ENCODE assay signal across 3 worm cellular contexts in genomic region chrX:1445696-1446095, ce11.
TF ChIP-seq lines count a peak whose summit lies in the region.

No protein-coding gene starts in this region.

TF ChIP-seq in whole organism, L1 larva, 84 proteins besides CTCF, POLR2A, EP300 and RAD21 (continued from another document):
- TF ChIP-seq nhr-28 (tag; optimal IDR thresholded peaks at IDR 0.05; lab: Kevin White, UChicago), result no peak
- peak; percentile 34 for TF ChIP-seq nhr-71 (tag; optimal IDR thresholded peaks at IDR 0.05; lab: Kevin White, UChicago)
- no peak for TF ChIP-seq pag-3 (tag; optimal IDR thresholded peaks at IDR 0.05; lab: Kevin White, UChicago; ENCODE audit: borderline replicate concordance, insufficient read depth)
- TF ChIP-seq rnt-1 (tag; optimal IDR thresholded peaks at IDR 0.05; lab: Kevin White, UChicago), result no peak
- no peak for TF ChIP-seq mef-2 (tag; optimal IDR thresholded peaks at IDR 0.05; lab: Kevin White, UChicago)
- peak; percentile 25 for TF ChIP-seq ztf-4 (tag; optimal IDR thresholded peaks at IDR 0.05; lab: Kevin White, UChicago)
- no peak for TF ChIP-seq grh-1 (GFP tag; IDR thresholded peaks at IDR 0.05; lab: Robert Waterston, UW)
- no peak for TF ChIP-seq ceh-90 (tag; optimal IDR thresholded peaks at IDR 0.05; lab: Kevin White, UChicago)
- TF ChIP-seq fkh-8 (tag; optimal IDR thresholded peaks at IDR 0.05; lab: Kevin White, UChicago), result no peak
- peak; percentile 26 for TF ChIP-seq ama-1 (optimal IDR thresholded peaks at IDR 0.05; lab: Kevin White, UChicago)
- TF ChIP-seq sptf-1 (tag; optimal IDR thresholded peaks at IDR 0.05; lab: Kevin White, UChicago), result no peak
- TF ChIP-seq egl-27 (tag; optimal IDR thresholded peaks at IDR 0.05; lab: Kevin White, UChicago), result no peak
- peak; percentile 31 for TF ChIP-seq nhr-47 (tag; optimal IDR thresholded peaks at IDR 0.05; lab: Kevin White, UChicago)
- TF ChIP-seq elt-3 (tag; optimal IDR thresholded peaks at IDR 0.05; lab: Kevin White, UChicago), result no peak
- TF ChIP-seq nhr-11 (tag; optimal IDR thresholded peaks at IDR 0.05; lab: Kevin White, UChicago), result no peak
- peak; percentile 33; the same call in 1 of the 2 replicates for TF ChIP-seq nhr-19 (GFP tag; conservative IDR thresholded peaks at IDR 0.05; lab: Robert Waterston, UW)
- TF ChIP-seq mep-1 (tag; optimal IDR thresholded peaks at IDR 0.05; lab: Kevin White, UChicago), result no peak

TF ChIP-seq in whole organism, L2 larva, 48 proteins besides CTCF, POLR2A, EP300 and RAD21 (continued from another document):
- TF ChIP-seq nhr-237 (tag; optimal IDR thresholded peaks at IDR 0.05; lab: Kevin White, UChicago) (no peak), alr-1 (tag; optimal IDR thresholded peaks at IDR 0.05; lab: Kevin White, UChicago) (no peak), nhr-23 (tag; optimal IDR thresholded peaks at IDR 0.05; lab: Kevin White, UChicago) (no peak), lin-13 (GFP tag; optimal IDR thresholded peaks at IDR 0.05; lab: Kevin White, UChicago) (no peak), mab-5 (tag; optimal IDR thresholded peaks at IDR 0.05; lab: Kevin White, UChicago) (no peak), skn-1 (tag; optimal IDR thresholded peaks at IDR 0.05; lab: Kevin White, UChicago) (no peak), ama-1 (optimal IDR thresholded peaks at IDR 0.05; lab: Kevin White, UChicago) (peak; percentile 64), dmd-4 (tag; optimal IDR thresholded peaks at IDR 0.05; lab: Kevin White, UChicago) (no peak), nhr-21 (tag; optimal IDR thresholded peaks at IDR 0.05; lab: Kevin White, UChicago) (peak; percentile 29), nhr-129 (tag; optimal IDR thresholded peaks at IDR 0.05; lab: Kevin White, UChicago) (peak; percentile 14), elt-1 (tag; optimal IDR thresholded peaks at IDR 0.05; lab: Kevin White, UChicago) (no peak), ztf-4 (tag; optimal IDR thresholded peaks at IDR 0.05; lab: Kevin White, UChicago) (peak; percentile 53), crh-2 (tag; optimal IDR thresholded peaks at IDR 0.05; lab: Kevin White, UChicago) (peak; percentile 45)

TF ChIP-seq in whole organism, L4 larva, 104 proteins besides CTCF, POLR2A, EP300 and RAD21 (continued from another document):
- TF ChIP-seq ceh-82 (tag; optimal IDR thresholded peaks at IDR 0.05; lab: Kevin White, UChicago) (no peak), daf-16 (GFP tag; optimal IDR thresholded peaks at IDR 0.05; lab: Kevin White, UChicago) (no peak), daf-16 (tag; optimal IDR thresholded peaks at IDR 0.05; lab: Kevin White, UChicago) (peak; percentile 3), tra-1 (GFP tag; IDR thresholded peaks at IDR 0.05; lab: Robert Waterston, UW) (no peak), lin-39 (tag; optimal IDR thresholded peaks at IDR 0.05; lab: Kevin White, UChicago) (no peak), T26A8.4 (GFP tag; IDR thresholded peaks at IDR 0.05; lab: Robert Waterston, UW) (peak; percentile 38; the same call in 1 of the 2 replicates), aha-1 (tag; lab: Kevin White, UChicago) (peak; percentile 45), nhr-111 (GFP tag; optimal IDR thresholded peaks at IDR 0.05; lab: Kevin White, UChicago) (no peak), nhr-28 (tag; optimal IDR thresholded peaks at IDR 0.05; lab: Kevin White, UChicago) (no peak), mdl-1 (tag; optimal IDR thresholded peaks at IDR 0.05; lab: Kevin White, UChicago) (no peak), ceh-44 (GFP tag; IDR thresholded peaks at IDR 0.05; lab: Robert Waterston, UW) (no peak), nhr-6 (tag; optimal IDR thresholded peaks at IDR 0.05; lab: Kevin White, UChicago) (no peak), snpc-4 (tag; optimal IDR thresholded peaks at IDR 0.05; lab: Kevin White, UChicago) (no peak), madf-5 (GFP tag; IDR thresholded peaks at IDR 0.05; lab: Robert Waterston, UW) (no peak), zfp-3 (GFP tag; conservative IDR thresholded peaks at IDR 0.05; lab: Robert Waterston, UW) (no peak), duxl-1 (tag; optimal IDR thresholded peaks at IDR 0.05; lab: Kevin White, UChicago; ENCODE audit: poor library complexity) (peak; percentile 64), Y105C5A.15 (GFP tag; IDR thresholded peaks at IDR 0.05; lab: Robert Waterston, UW) (no peak), nhr-10 (tag; optimal IDR thresholded peaks at IDR 0.05; lab: Kevin White, UChicago) (no peak), lin-29 (GFP tag; IDR thresholded peaks at IDR 0.05; lab: Robert Waterston, UW) (no peak), Y48G9A.11 (GFP tag; IDR thresholded peaks at IDR 0.05; lab: Robert Waterston, UW) (no peak), skn-1 (tag; optimal IDR thresholded peaks at IDR 0.05; lab: Kevin White, UChicago) (no peak), nhr-41 (GFP tag; IDR thresholded peaks at IDR 0.05; lab: Robert Waterston, UW) (no peak), ZK546.5 (tag; optimal IDR thresholded peaks at IDR 0.05; lab: Kevin White, UChicago) (no peak), jun-1 (tag; optimal IDR thresholded peaks at IDR 0.05; lab: Kevin White, UChicago) (peak; percentile 36), attf-4 (tag; optimal IDR thresholded peaks at IDR 0.05; lab: Kevin White, UChicago) (no peak), vab-7 (GFP tag; IDR thresholded peaks at IDR 0.05; lab: Robert Waterston, UW) (no peak), D1046.2 (GFP tag; IDR thresholded peaks at IDR 0.05; lab: Robert Waterston, UW) (0 out of 2 replicates have a peak, but pooled peaks have one; percentile 66), R02D3.7 (tag; optimal IDR thresholded peaks at IDR 0.05; lab: Kevin White, UChicago) (no peak), mes-2 (tag; optimal IDR thresholded peaks at IDR 0.05; lab: Kevin White, UChicago; ENCODE audit: poor library complexity, severe bottlenecking) (no peak), hlh-30 (tag; optimal IDR thresholded peaks at IDR 0.05; lab: Kevin White, UChicago; ENCODE audit: insufficient read depth) (peak; percentile 19), lin-1 (GFP tag; IDR thresholded peaks at IDR 0.05; lab: Robert Waterston, UW) (no peak), Y5F2A.4 (GFP tag; optimal IDR thresholded peaks at IDR 0.05; lab: Kevin White, UChicago) (no peak), dmd-6 (GFP tag; IDR thresholded peaks at IDR 0.05; lab: Robert Waterston, UW) (no peak), set-16 (GFP tag; IDR thresholded peaks at IDR 0.05; lab: Robert Waterston, UW) (no peak), rbr-2 (tag; optimal IDR thresholded peaks at IDR 0.05; lab: Kevin White, UChicago) (no peak), aly-2 (tag; optimal IDR thresholded peaks at IDR 0.05; lab: Kevin White, UChicago) (no peak), nhr-48 (tag; optimal IDR thresholded peaks at IDR 0.05; lab: Kevin White, UChicago) (peak; percentile 10), lir-3 (tag; optimal IDR thresholded peaks at IDR 0.05; lab: Kevin White, UChicago) (no peak), ctbp-1 (GFP tag; IDR thresholded peaks at IDR 0.05; lab: Robert Waterston, UW) (no peak), ceh-20 (GFP tag; IDR thresholded peaks at IDR 0.05; lab: Robert Waterston, UW) (no peak), lim-7 (GFP tag; IDR thresholded peaks at IDR 0.05; lab: Robert Waterston, UW) (no peak), cey-2 (tag; optimal IDR thresholded peaks at IDR 0.05; lab: Kevin White, UChicago; ENCODE audit: borderline replicate concordance, insufficient read depth) (no peak), unc-39 (tag; optimal IDR thresholded peaks at IDR 0.05; lab: Kevin White, UChicago) (no peak), zfp-2 (tag; optimal IDR thresholded peaks at IDR 0.05; lab: Kevin White, UChicago) (no peak), ces-1 (GFP tag; optimal IDR thresholded peaks at IDR 0.05; lab: Kevin White, UChicago) (no peak), dmd-8 (GFP tag; IDR thresholded peaks at IDR 0.05; lab: Robert Waterston, UW) (no peak), spr-3 (GFP tag; optimal IDR thresholded peaks at IDR 0.05; lab: Kevin White, UChicago) (no peak), ceh-62 (tag; optimal IDR thresholded peaks at IDR 0.05; lab: Kevin White, UChicago) (no peak), dve-1 (tag; optimal IDR thresholded peaks at IDR 0.05; lab: Kevin White, UChicago; ENCODE audit: insufficient read depth) (peak; percentile 33), nhr-77 (tag; optimal IDR thresholded peaks at IDR 0.05; lab: Kevin White, UChicago) (no peak), nhr-237 (tag; optimal IDR thresholded peaks at IDR 0.05; lab: Kevin White, UChicago) (no peak), dpl-1 (GFP tag; optimal IDR thresholded peaks at IDR 0.05; lab: Kevin White, UChicago) (no peak), dmd-9 (GFP tag; IDR thresholded peaks at IDR 0.05; lab: Robert Waterston, UW) (no peak), unc-130 (GFP tag; optimal IDR thresholded peaks at IDR 0.05; lab: Kevin White, UChicago) (no peak), hmg-1.1 (GFP tag; IDR thresholded peaks at IDR 0.05; lab: Robert Waterston, UW) (no peak), lin-38 (GFP tag; IDR thresholded peaks at IDR 0.05; lab: Robert Waterston, UW) (no peak), pqm-1 (tag; optimal IDR thresholded peaks at IDR 0.05; lab: Kevin White, UChicago) (no peak), Y75B8A.6 (GFP tag; IDR thresholded peaks at IDR 0.05; lab: Robert Waterston, UW) (0 out of 2 replicates have a peak, but pooled peaks have one; percentile 31), F49E8.2 (tag; optimal IDR thresholded peaks at IDR 0.05; lab: Kevin White, UChicago; ENCODE audit: borderline replicate concordance) (no peak), fkh-10 (GFP tag; optimal IDR thresholded peaks at IDR 0.05; lab: Kevin White, UChicago) (no peak), hlh-11 (tag; optimal IDR thresholded peaks at IDR 0.05; lab: Kevin White, UChicago) (peak; percentile 23), lin-15B (tag; optimal IDR thresholded peaks at IDR 0.05; lab: Kevin White, UChicago) (no peak), egl-43 (GFP tag; IDR thresholded peaks at IDR 0.05; lab: Robert Waterston, UW) (no peak), nhr-11 (tag; optimal IDR thresholded peaks at IDR 0.05; lab: Kevin White, UChicago) (no peak), mep-1 (tag; optimal IDR thresholded peaks at IDR 0.05; lab: Kevin White, UChicago) (peak; percentile 62), zag-1 (tag; optimal IDR thresholded peaks at IDR 0.05; lab: Kevin White, UChicago) (no peak), daf-8 (GFP tag; IDR thresholded peaks at IDR 0.05; lab: Robert Waterston, UW) (no peak), sdz-12 (GFP tag; optimal IDR thresholded peaks at IDR 0.05; lab: Kevin White, UChicago) (no peak), tag-97 (GFP tag; IDR thresholded peaks at IDR 0.05; lab: Robert Waterston, UW) (no peak), egl-27 (tag; optimal IDR thresholded peaks at IDR 0.05; lab: Kevin White, UChicago) (no peak), lsy-2 (tag; optimal IDR thresholded peaks at IDR 0.05; lab: Kevin White, UChicago) (peak in 1 of 2 experiments; percentile 22), F37D6.2 (tag; optimal IDR thresholded peaks at IDR 0.05; lab: Kevin White, UChicago) (no peak), nhr-76 (tag; optimal IDR thresholded peaks at IDR 0.05; lab: Kevin White, UChicago) (no peak), pha-4 (GFP tag; IDR thresholded peaks at IDR 0.05; lab: Robert Waterston, UW) (no peak), pha-4 (tag; optimal IDR thresholded peaks at IDR 0.05; lab: Kevin White, UChicago) (no peak), saeg-2 (GFP tag; IDR thresholded peaks at IDR 0.05; lab: Robert Waterston, UW) (no peak), madf-9 (GFP tag; conservative IDR thresholded peaks at IDR 0.05; lab: Robert Waterston, UW) (no peak), ztf-7 (tag; optimal IDR thresholded peaks at IDR 0.05; lab: Kevin White, UChicago) (no peak), ztf-11 (tag; optimal IDR thresholded peaks at IDR 0.05; lab: Kevin White, UChicago) (no peak), ama-1 (optimal IDR thresholded peaks at IDR 0.05; lab: Kevin White, UChicago) (peak; percentile 80), lin-13 (GFP tag; optimal IDR thresholded peaks at IDR 0.05; lab: Kevin White, UChicago) (no peak), ceh-28 (tag; optimal IDR thresholded peaks at IDR 0.05; lab: Kevin White, UChicago) (no peak), hif-1 (tag; optimal IDR thresholded peaks at IDR 0.05; lab: Kevin White, UChicago) (no peak), mxl-3 (GFP tag; optimal IDR thresholded peaks at IDR 0.05; lab: Kevin White, UChicago) (no peak), F26F4.8 (GFP tag; conservative IDR thresholded peaks at IDR 0.05; lab: Robert Waterston, UW) (no peak), gei-8 (GFP tag; optimal IDR thresholded peaks at IDR 0.05; lab: Kevin White, UChicago) (no peak), F10B5.3 (tag; optimal IDR thresholded peaks at IDR 0.05; lab: Kevin White, UChicago) (no peak), arid-1 (GFP tag; conservative IDR thresholded peaks at IDR 0.05; lab: Robert Waterston, UW) (0 out of 2 replicates have a peak, but pooled peaks have one; percentile 22), spr-1 (tag; optimal IDR thresholded peaks at IDR 0.05; lab: Kevin White, UChicago) (peak; percentile 0), php-3 (GFP tag; IDR thresholded peaks at IDR 0.05; lab: Robert Waterston, UW) (0 out of 2 replicates have a peak, but pooled peaks have one; percentile 9), zip-11 (GFP tag; IDR thresholded peaks at IDR 0.05; lab: Robert Waterston, UW) (no peak), daf-12 (tag; optimal IDR thresholded peaks at IDR 0.05; lab: Kevin White, UChicago) (no peak)
